ENCODE assay signal across 1 fruit fly cellular context in genomic region chr3R:10596474-10596873, dm6.
A peak's percentile ranks its signal among the peaks of the same experiment; 100 is the strongest.
TF ChIP-seq lines count a peak whose summit lies in the region.

No protein-coding gene starts in this region.

TF ChIP-seq in whole organism, embryonic, 481 proteins besides CTCF, POLR2A, EP300 and RAD21 (continued from another document):
- TF ChIP-seq CG8290 (GFP tag; optimal IDR thresholded peaks at IDR 0.05; lab: Kevin White, UChicago) = no peak
- TF ChIP-seq CG8290 (tag; optimal IDR thresholded peaks at IDR 0.05; lab: Kevin White, UChicago) = peak in 1 of 2 experiments; percentile 33
- no peak for TF ChIP-seq Nf-YA (GFP tag; IDR thresholded peaks at IDR 0.05; lab: Robert Waterston, UW)
- no peak for TF ChIP-seq en (GFP tag; optimal IDR thresholded peaks at IDR 0.05; lab: Kevin White, UChicago)
- TF ChIP-seq CG33213 (GFP tag; optimal IDR thresholded peaks at IDR 0.05; lab: Kevin White, UChicago) = no peak
- TF ChIP-seq CG12769 (tag; optimal IDR thresholded peaks at IDR 0.05; lab: Kevin White, UChicago) = peak; percentile 52
- TF ChIP-seq sima (GFP tag; optimal IDR thresholded peaks at IDR 0.05; lab: Kevin White, UChicago) = no peak
- TF ChIP-seq CG15514 (GFP tag; optimal IDR thresholded peaks at IDR 0.05; lab: Kevin White, UChicago) = no peak
- TF ChIP-seq CG16779 (GFP tag; IDR thresholded peaks at IDR 0.05; lab: Robert Waterston, UW) = no peak
- TF ChIP-seq CG14710 (tag; optimal IDR thresholded peaks at IDR 0.05; lab: Kevin White, UChicago) = no peak
- no peak for TF ChIP-seq sr (GFP tag; IDR thresholded peaks at IDR 0.05; lab: Robert Waterston, UW)
- no peak for TF ChIP-seq CG7556 (GFP tag; optimal IDR thresholded peaks at IDR 0.05; lab: Kevin White, UChicago)
- no peak for TF ChIP-seq CG34376 (GFP tag; optimal IDR thresholded peaks at IDR 0.05; lab: Kevin White, UChicago)
- TF ChIP-seq CG15696 (tag; optimal IDR thresholded peaks at IDR 0.05; lab: Kevin White, UChicago) = no peak
- no peak for TF ChIP-seq CG9437 (GFP tag; optimal IDR thresholded peaks at IDR 0.05; lab: Kevin White, UChicago)
- no peak for TF ChIP-seq CG31388 (GFP tag; optimal IDR thresholded peaks at IDR 0.05; lab: Kevin White, UChicago)
- TF ChIP-seq exex (tag; optimal IDR thresholded peaks at IDR 0.05; lab: Kevin White, UChicago) = peak; percentile 64
- TF ChIP-seq CG34422 (GFP tag; IDR thresholded peaks at IDR 0.05; lab: Robert Waterston, UW) = no peak
- TF ChIP-seq Doc2 (GFP tag; IDR thresholded peaks at IDR 0.05; lab: Robert Waterston, UW) = no peak
- TF ChIP-seq lab (GFP tag; optimal IDR thresholded peaks at IDR 0.05; lab: Kevin White, UChicago) = peak; percentile 29
- TF ChIP-seq lmd (GFP tag; IDR thresholded peaks at IDR 0.05; lab: Robert Waterston, UW) = no peak
- TF ChIP-seq CG9215 (GFP tag; IDR thresholded peaks at IDR 0.05; lab: Robert Waterston, UW) = no peak
- peak; percentile 2 for TF ChIP-seq Jarid2 (GFP tag; optimal IDR thresholded peaks at IDR 0.05; lab: Kevin White, UChicago)
- peak; percentile 18 for TF ChIP-seq HmgZ (tag; optimal IDR thresholded peaks at IDR 0.05; lab: Kevin White, UChicago)
- TF ChIP-seq Rfx (GFP tag; IDR thresholded peaks at IDR 0.05; lab: Robert Waterston, UW) = peak; percentile 36; the same call in 1 of the 2 replicates
- TF ChIP-seq CG2678 (tag; optimal IDR thresholded peaks at IDR 0.05; lab: Kevin White, UChicago) = peak; percentile 26
- TF ChIP-seq CG1647 (GFP tag; optimal IDR thresholded peaks at IDR 0.05; lab: Kevin White, UChicago) = no peak
- no peak for TF ChIP-seq CG15601 (tag; optimal IDR thresholded peaks at IDR 0.05; lab: Kevin White, UChicago)
- TF ChIP-seq CG11456 (GFP tag; IDR thresholded peaks at IDR 0.05; lab: Robert Waterston, UW) = no peak
- TF ChIP-seq salm (tag; optimal IDR thresholded peaks at IDR 0.05; lab: Kevin White, UChicago) = no peak
- TF ChIP-seq CG2129 (GFP tag; IDR thresholded peaks at IDR 0.05; lab: Robert Waterston, UW; ENCODE audit: partially characterized antibody) = no peak
- no peak for TF ChIP-seq Aef1 (GFP tag; IDR thresholded peaks at IDR 0.05; lab: Robert Waterston, UW)
